Worm (Caenorhabditis elegans): Measurements from ENCODE around the gene oig-5.

DNA sequence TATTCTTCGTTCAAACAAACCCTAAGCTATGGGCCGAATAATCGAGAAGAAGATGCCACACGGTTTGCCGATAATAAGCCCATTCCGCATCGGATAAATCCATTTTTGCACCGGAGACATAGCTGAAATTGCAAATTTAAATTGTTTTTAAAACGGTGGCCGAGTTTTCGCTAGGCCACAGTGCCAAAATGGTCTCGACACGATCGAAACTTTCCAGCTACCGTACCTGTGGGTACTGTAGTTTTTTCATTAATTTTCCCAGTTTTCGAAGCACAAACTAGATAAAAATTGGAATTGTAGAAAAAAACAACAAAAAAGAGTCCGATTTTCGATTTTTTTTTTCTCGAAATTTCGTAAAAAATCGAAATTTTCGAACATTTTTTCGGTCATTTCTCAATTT is 21.2 kb downstream of the oig-5 start:
- TF ChIP-seq unc-62 (GFP tag; optimal IDR thresholded peaks at IDR 0.05) (no peak), snpc-4 (GFP tag; optimal IDR thresholded peaks at IDR 0.05) (no peak), snpc-4 (tag; optimal IDR thresholded peaks at IDR 0.05) (peak in 1 of 4 experiments; percentile 61), egrh-3 (GFP tag; IDR thresholded peaks at IDR 0.05) (no peak), F39B2.1 (GFP tag; IDR thresholded peaks at IDR 0.05) (no peak), dpff-1 (tag; optimal IDR thresholded peaks at IDR 0.05) (no peak), lin-40 (tag; optimal IDR thresholded peaks at IDR 0.05) (no peak), B0336.3 (GFP tag; IDR thresholded peaks at IDR 0.05) (no peak), fkh-3 (tag; optimal IDR thresholded peaks at IDR 0.05) (no peak), nhr-27 (tag; optimal IDR thresholded peaks at IDR 0.05) (no peak), him-1 (tag; optimal IDR thresholded peaks at IDR 0.05) (no peak), madf-8 (GFP tag; conservative IDR thresholded peaks at IDR 0.05) (no peak), ztf-3 (GFP tag; optimal IDR thresholded peaks at IDR 0.05) (no peak)
